Worm (Caenorhabditis elegans) whole organism, L4/young adult: Measurements from ENCODE around the gene F56A8.5.

Experiments used
- W03F9.2 ChIP-seq: fragments of 150-350 bp; optimal IDR thresholded peaks from 2 replicates; lab custom pipeline; 2014; ENCODE audit warnings: missing biosample characterization, missing genetic modification characterization
- dao-5 ChIP-seq: sonication (generic microtip); optimal IDR thresholded peaks from 2 replicates; lab custom pipeline; 2016; ENCODE audit warnings: missing genotype, missing genetic modification characterization, moderate library complexity, missing compliant biosample characterization
- him-1 ChIP-seq: sonication (generic microtip); optimal IDR thresholded peaks from 2 replicates; lab custom pipeline; 2016; ENCODE audit warnings: missing genotype, missing genetic modification reagents, missing genetic modification characterization, missing compliant biosample characterization

F56A8.5 gene

DNA sequence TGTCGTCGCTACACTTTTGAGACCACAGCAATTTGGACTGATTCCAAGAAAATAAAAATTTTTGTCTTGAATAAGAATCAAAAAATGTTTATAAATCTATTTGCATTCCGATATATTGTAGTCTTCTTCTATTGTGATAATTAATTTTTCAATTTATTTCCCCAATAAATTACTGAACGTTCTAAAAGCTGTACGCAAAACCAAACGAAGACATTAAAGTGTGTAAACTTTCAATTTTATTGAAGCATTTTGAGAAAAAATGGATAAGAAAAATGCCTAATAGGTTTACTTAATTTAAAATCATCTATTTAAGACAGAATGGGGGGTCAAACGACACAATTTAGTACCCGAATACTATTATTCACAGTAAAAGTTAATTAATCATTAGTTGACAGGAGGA lies 36.9 kb downstream of the F56A8.5 start:
- TF ChIP-seq him-1 (tag; lab: Kevin White, UChicago) (no peak), dao-5 (tag; lab: Kevin White, UChicago) (no peak), W03F9.2 (no peak)

DNA sequence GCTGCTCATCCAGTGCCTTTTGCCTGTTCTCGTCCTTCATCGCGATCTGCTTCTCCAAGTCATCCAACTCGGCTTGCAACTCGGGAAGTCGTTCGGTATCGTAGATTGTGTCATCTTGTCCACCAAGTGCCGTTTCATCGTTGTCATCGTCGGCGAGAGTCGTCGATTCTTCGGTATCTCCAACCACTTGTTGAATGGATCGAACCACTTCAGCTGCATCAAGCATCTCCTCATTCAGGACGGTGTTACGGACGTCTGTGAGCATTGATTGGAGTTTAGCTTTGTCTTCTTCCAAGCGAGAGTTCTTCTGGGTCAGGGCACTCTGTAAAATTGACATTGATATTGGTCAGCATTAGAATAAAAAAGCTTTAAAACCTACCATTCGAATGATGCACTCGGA lies 39.9 kb downstream of the F56A8.5 start:
- TF ChIP-seq dao-5 (tag; lab: Kevin White, UChicago) (no peak), W03F9.2 (no peak), him-1 (tag; lab: Kevin White, UChicago) (no peak)

ce11 chrIII:13307107-13307506 lies 41.4 kb downstream of the F56A8.5 start, which contains the start of the genes klp-19 and slc-36.1:
Gene klp-19, minus strand, starts transcription at chrIII:13307259.
Gene slc-36.1, plus strand, starts transcription at chrIII:13307502.
- TF ChIP-seq W03F9.2 (peak; percentile 52), dao-5 (tag; lab: Kevin White, UChicago) (no peak), him-1 (tag; lab: Kevin White, UChicago) (no peak)

DNA sequence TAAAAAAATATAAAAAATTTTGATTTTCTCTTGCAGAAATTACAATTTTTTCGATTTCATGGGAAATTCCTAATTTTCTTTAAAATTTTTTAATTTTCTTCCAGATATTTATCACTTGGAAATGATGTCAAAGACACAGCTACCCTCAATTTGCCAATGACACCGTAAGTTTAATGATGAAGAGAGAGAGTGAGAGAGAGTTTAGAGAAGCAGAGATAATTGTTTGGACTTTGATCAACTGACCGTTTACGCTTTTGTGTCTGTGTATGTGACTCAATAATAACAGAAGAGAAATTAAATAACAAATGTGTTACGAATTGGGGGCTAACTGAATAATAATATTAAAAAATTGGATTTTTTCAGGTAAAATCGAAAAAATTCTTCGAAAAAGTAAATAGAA lies 44.9 kb downstream of the F56A8.5 start:
- TF ChIP-seq W03F9.2 (no peak), him-1 (tag; lab: Kevin White, UChicago) (no peak), dao-5 (tag; lab: Kevin White, UChicago) (no peak)

- TF ChIP-seq dao-5 (tag; lab: Kevin White, UChicago) (no peak), him-1 (tag; lab: Kevin White, UChicago) (no peak), W03F9.2 (no peak)
Observed at ce11 chrIII:13313788-13314187, 48.1 kb downstream of the F56A8.5 start, which contains the start of gene Y43F4B.10. Gene Y43F4B.10, plus strand, starts transcription at chrIII:13314068.

- TF ChIP-seq him-1 (tag; lab: Kevin White, UChicago) (no peak), dao-5 (tag; lab: Kevin White, UChicago) (no peak), W03F9.2 (no peak)
Observed at ce11 chrIII:13314636-13315035, 49.0 kb downstream of the F56A8.5 start.

DNA sequence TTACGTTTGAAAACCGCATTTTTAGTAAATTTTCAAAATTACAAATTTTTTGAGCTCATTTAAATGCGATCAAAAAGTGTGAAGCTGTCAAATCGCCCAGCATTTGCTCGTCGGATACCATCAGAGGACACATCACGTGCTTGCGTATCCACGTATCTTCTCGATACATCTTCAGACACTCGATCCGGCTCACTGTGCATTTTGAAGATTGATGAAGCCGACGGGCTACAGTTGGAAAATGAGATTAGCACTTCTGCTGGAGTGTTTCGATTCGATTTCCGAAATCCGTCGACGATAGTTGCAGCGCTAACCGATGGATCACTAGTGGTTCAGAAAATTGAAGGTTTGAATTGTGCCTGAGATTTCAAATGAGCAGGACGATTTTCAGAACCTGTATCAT lies 49.4 kb downstream of the F56A8.5 start, which contains the start of gene dph-7:
TSS of gene dph-7 (plus strand) at position 53 of the 400 bp plus-strand sequence.
- no peak for TF ChIP-seq dao-5 (tag; lab: Kevin White, UChicago)
